Fruit fly (Drosophila melanogaster) whole organism, adult: ENCODE data around the gene CG6479.

Experiments used
- CG1620 ChIP-seq: fragments of 200-800 bp; sonication (Bioruptor generic); optimal IDR thresholded peaks from 2 replicates; lab custom pipeline; 2016; ENCODE audit warnings: missing biosample characterization, missing genetic modification characterization
- CG7045 ChIP-seq: fragments of 200-800 bp; sonication (Bioruptor generic); optimal IDR thresholded peaks from 2 replicates; lab custom pipeline; 2017; ENCODE audit warnings: missing biosample characterization, mild to moderate bottlenecking, missing genetic modification characterization
- Crg-1 ChIP-seq: fragments of 200-800 bp; sonication (Bioruptor generic); optimal IDR thresholded peaks from 2 replicates; lab custom pipeline; 2016; ENCODE audit warnings: missing biosample characterization, missing genetic modification characterization
- Mnt ChIP-seq: fragments of 200-800 bp; sonication (Bioruptor generic); optimal IDR thresholded peaks from 2 replicates; lab custom pipeline; 2016; ENCODE audit warnings: missing biosample characterization, mild to moderate bottlenecking, missing genetic modification characterization
- cnc ChIP-seq, 2 experiments: fragments of >200 bp; optimal IDR thresholded peaks; 2 replicates each; lab custom pipeline; 2017
- kay ChIP-seq: fragments of 200-800 bp; sonication (Bioruptor generic); peaks from one replicate; lab custom pipeline; 2016; ENCODE audit warnings: missing biosample characterization, missing genetic modification characterization, borderline replicate concordance

DNA sequence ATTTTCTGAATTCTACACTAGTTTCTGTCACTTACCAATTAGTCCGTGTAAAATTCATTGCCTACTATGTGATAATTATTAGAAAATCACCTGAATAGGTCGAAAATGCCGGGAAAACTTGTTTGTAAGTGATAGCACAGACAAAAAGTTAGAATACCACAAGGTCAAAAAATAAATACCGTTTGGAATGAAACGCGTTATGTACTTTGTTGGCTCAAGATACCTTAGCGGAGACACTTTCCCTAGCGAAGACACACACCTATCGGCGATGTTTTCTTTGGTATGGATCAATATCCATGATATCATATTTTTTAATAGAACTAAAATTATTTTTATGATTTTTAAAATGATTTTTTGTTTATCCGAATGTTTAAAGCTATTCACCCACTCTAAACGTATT lies at the start of gene CG6479:
- TF ChIP-seq Mnt (GFP tag; lab: Kevin White, UChicago) (no peak), kay (no peak), CG1620 (no peak), Crg-1 (GFP tag; lab: Kevin White, UChicago) (no peak), cnc (optimal IDR thresholded peaks at IDR 0.05; lab: Kevin White, UChicago) (no peak), CG7045 (no peak)
